Worm (Caenorhabditis elegans): ENCODE measurements around the gene F49E12.10.
A peak's percentile ranks its signal among the peaks of the same experiment; 100 is the strongest.

ce11 chrII:8370194-8370593, 20.7 kb upstream of the F49E12.10 start:
- TF ChIP-seq saeg-2 (GFP tag; IDR thresholded peaks at IDR 0.05) = no peak
- peak; percentile 58 for TF ChIP-seq fkh-10 (GFP tag; optimal IDR thresholded peaks at IDR 0.05)
- no peak for TF ChIP-seq aly-2 (tag; optimal IDR thresholded peaks at IDR 0.05)
- no peak for TF ChIP-seq mdl-1 (tag; optimal IDR thresholded peaks at IDR 0.05)
- no peak for TF ChIP-seq unc-130 (GFP tag; optimal IDR thresholded peaks at IDR 0.05)
- TF ChIP-seq spr-1 (tag; optimal IDR thresholded peaks at IDR 0.05) = no peak
- TF ChIP-seq fos-1 (tag; optimal IDR thresholded peaks at IDR 0.05) = no peak
- no peak for TF ChIP-seq attf-4 (tag; optimal IDR thresholded peaks at IDR 0.05)
- TF ChIP-seq nhr-42 (GFP tag; IDR thresholded peaks at IDR 0.05) = no peak
- no peak for TF ChIP-seq ceh-28 (tag; optimal IDR thresholded peaks at IDR 0.05)
- TF ChIP-seq F49E8.2 (tag; optimal IDR thresholded peaks at IDR 0.05; ENCODE audit: borderline replicate concordance) = no peak
- no peak for TF ChIP-seq aha-1 (tag)
